Fruit fly (Drosophila melanogaster) whole organism, embryonic: Measurements from ENCODE around the gene CG42554.

Experiments used
- Aef1 ChIP-seq: fragments of 200-800 bp; sonication (Bioruptor generic); IDR thresholded peaks from 3 replicates; pipeline ENCODE4 v1.3.6; 2022; ENCODE audit warnings: missing biosample characterization, missing genetic modification characterization
- B-H1 ChIP-seq: fragments of 200-800 bp; sonication (Bioruptor generic); IDR thresholded peaks from 3 replicates; pipeline ENCODE4 v1.3.6; 2022; ENCODE audit warnings: missing biosample characterization, missing genetic modification characterization
- C15 ChIP-seq: fragments of 200-800 bp; sonication (Bioruptor generic); IDR thresholded peaks from 3 replicates; pipeline ENCODE4 v1.3.6; 2022; ENCODE audit warnings: missing biosample characterization, missing genetic modification characterization
- CG10147 ChIP-seq: fragments of 200-800 bp; sonication (Bioruptor generic); optimal IDR thresholded peaks from 2 replicates; lab custom pipeline; 2019; ENCODE audit warnings: missing biosample characterization, mild to moderate bottlenecking, missing genetic modification characterization, moderate library complexity
- CG1024 ChIP-seq: fragments of 200-800 bp; sonication (Bioruptor generic); IDR thresholded peaks from 2 replicates; pipeline ENCODE4 v1.3.6; 2022; ENCODE audit warnings: missing biosample characterization, missing genetic modification characterization
- CG11695 ChIP-seq: fragments of 200-800 bp; sonication (Bioruptor generic); IDR thresholded peaks from 3 replicates; pipeline ENCODE4 v1.3.6; 2022; ENCODE audit warnings: missing biosample characterization, missing genetic modification characterization
- CG11696 ChIP-seq: fragments of 200-800 bp; sonication (Bioruptor generic); IDR thresholded peaks from 2 replicates; pipeline ENCODE4 v1.3.6; 2022; ENCODE audit warnings: missing biosample characterization, missing genetic modification characterization
- CG12219 ChIP-seq: fragments of 200-800 bp; sonication (Bioruptor generic); optimal IDR thresholded peaks from 3 replicates; lab custom pipeline; 2018; ENCODE audit warnings: missing biosample characterization, mild to moderate bottlenecking, missing genetic modification characterization
- CG12299 ChIP-seq: fragments of 200-800 bp; sonication (Bioruptor generic); optimal IDR thresholded peaks from 2 replicates; lab custom pipeline; 2018; ENCODE audit warnings: missing biosample characterization, mild to moderate bottlenecking, missing genetic modification characterization
- CG16779 ChIP-seq: fragments of 200-800 bp; sonication (Bioruptor generic); IDR thresholded peaks from 2 replicates; pipeline ENCODE4 v1.3.6; 2022; ENCODE audit warnings: missing biosample characterization, missing genetic modification characterization
- CG17568 ChIP-seq: fragments of 200-800 bp; sonication (Bioruptor generic); optimal IDR thresholded peaks from 2 replicates; lab custom pipeline; 2018; ENCODE audit warnings: missing biosample characterization, mild to moderate bottlenecking, missing genetic modification characterization, moderate library complexity
- CG17912 ChIP-seq: fragments of 200-800 bp; sonication (Bioruptor generic); optimal IDR thresholded peaks from 2 replicates; lab custom pipeline; 2018; ENCODE audit warnings: missing biosample characterization, mild to moderate bottlenecking, missing genetic modification characterization
- CG31365 ChIP-seq: fragments of 200-800 bp; sonication (Bioruptor generic); optimal IDR thresholded peaks from 2 replicates; lab custom pipeline; 2018; ENCODE audit warnings: missing biosample characterization, mild to moderate bottlenecking, missing genetic modification characterization
- CG4360 ChIP-seq: fragments of 200-800 bp; sonication (Bioruptor generic); IDR thresholded peaks from 2 replicates; pipeline ENCODE4 v1.3.6; 2022; ENCODE audit warnings: missing biosample characterization, missing genetic modification characterization
- CG4424 ChIP-seq: fragments of 200-800 bp; sonication (Bioruptor generic); optimal IDR thresholded peaks from 3 replicates; lab custom pipeline; 2016; ENCODE audit warnings: missing biosample characterization, missing genetic modification characterization
- CG4617 ChIP-seq: fragments of 200-800 bp; sonication (Bioruptor generic); optimal IDR thresholded peaks from 3 replicates; lab custom pipeline; 2016; ENCODE audit warnings: missing biosample characterization, missing genetic modification characterization, borderline replicate concordance
- CG5180 ChIP-seq: fragments of 200-800 bp; sonication (Bioruptor generic); optimal IDR thresholded peaks from 3 replicates; lab custom pipeline; 2017; ENCODE audit warnings: missing biosample characterization, missing genetic modification characterization, mild to moderate bottlenecking, moderate library complexity, missing genetic modification reagents
- CG6254 ChIP-seq: fragments of 200-800 bp; sonication (Bioruptor generic); optimal IDR thresholded peaks from 3 replicates; lab custom pipeline; 2017; ENCODE audit warnings: mild to moderate bottlenecking, missing biosample characterization, missing genetic modification reagents, missing genetic modification characterization
- CG7357 ChIP-seq: fragments of 200-800 bp; sonication (Bioruptor generic); IDR thresholded peaks from 3 replicates; pipeline ENCODE4 v1.3.6; 2022; ENCODE audit warnings: missing biosample characterization, missing genetic modification characterization
- Chrac-16 ChIP-seq: fragments of 200-800 bp; sonication (Bioruptor generic); optimal IDR thresholded peaks from 3 replicates; lab custom pipeline; 2016; ENCODE audit warnings: missing biosample characterization, missing genetic modification characterization
- Doc2 ChIP-seq: fragments of 200-800 bp; sonication (Bioruptor generic); IDR thresholded peaks from 2 replicates; pipeline ENCODE4 v1.3.6; 2022; ENCODE audit warnings: missing biosample characterization, missing genetic modification characterization
- Ets97D ChIP-seq: fragments of 200-800 bp; sonication (Bioruptor generic); optimal IDR thresholded peaks from 3 replicates; lab custom pipeline; 2016; ENCODE audit warnings: missing biosample characterization, missing genetic modification characterization
- GATAe ChIP-seq: fragments of 200-800 bp; sonication (Bioruptor generic); conservative IDR thresholded peaks from 2 replicates; pipeline ENCODE4 v1.3.6; 2022; ENCODE audit warnings: missing biosample characterization, missing genetic modification characterization
- Hr39 ChIP-seq: fragments of >200 bp; optimal IDR thresholded peaks from 2 replicates; lab custom pipeline; 2017
- Lim3 ChIP-seq: fragments of 200-800 bp; sonication (Bioruptor generic); IDR thresholded peaks from 2 replicates; pipeline ENCODE4 v1.3.6; 2022; ENCODE audit warnings: missing biosample characterization, missing genetic modification characterization
- MTF-1 ChIP-seq: fragments of 200-800 bp; sonication (Bioruptor generic); optimal IDR thresholded peaks from 2 replicates; lab custom pipeline; 2018; ENCODE audit warnings: missing biosample characterization, mild to moderate bottlenecking, missing genetic modification characterization, borderline replicate concordance
- Mes4 ChIP-seq: fragments of 200-800 bp; sonication (Bioruptor generic); optimal IDR thresholded peaks from 2 replicates; lab custom pipeline; 2016; ENCODE audit warnings: missing biosample characterization, missing genetic modification characterization
- Mrtf ChIP-seq: fragments of 200-800 bp; sonication (Bioruptor generic); IDR thresholded peaks from 3 replicates; pipeline ENCODE4 v1.3.6; 2022; ENCODE audit warnings: missing biosample characterization, missing genetic modification characterization
- Myb ChIP-seq: fragments of 200-800 bp; sonication (Bioruptor generic); optimal IDR thresholded peaks from 2 replicates; lab custom pipeline; 2016; ENCODE audit warnings: missing biosample characterization, missing genetic modification characterization
- PHDP ChIP-seq: fragments of 200-800 bp; sonication (Bioruptor generic); optimal IDR thresholded peaks from 3 replicates; lab custom pipeline; 2018; ENCODE audit warnings: missing biosample characterization, mild to moderate bottlenecking, missing genetic modification characterization, moderate library complexity
- Trl ChIP-seq, 3 experiments: fragments of >200 bp in 2 of 3; fragments of 200-800 bp in 1 of 3; sonication (Bioruptor generic) in 1 of 3; optimal IDR thresholded peaks; 2 replicates in 1 of 3; 3 replicates in 2 of 3; lab custom pipeline; 2016 to 2017; ENCODE audit warnings: missing biosample characterization in 1 of 3, missing genetic modification characterization in 1 of 3
- bowl ChIP-seq: fragments of 200-800 bp; sonication (Bioruptor generic); IDR thresholded peaks from 2 replicates; pipeline ENCODE4 v1.3.6; 2022; ENCODE audit warnings: missing biosample characterization, missing genetic modification characterization
- croc ChIP-seq: fragments of 200-800 bp; sonication (Bioruptor generic); conservative IDR thresholded peaks from 3 replicates; pipeline ENCODE4 v1.3.6; 2022; ENCODE audit warnings: missing biosample characterization, missing genetic modification characterization
- dan ChIP-seq: fragments of 200-800 bp; sonication (Bioruptor generic); IDR thresholded peaks from 2 replicates; pipeline ENCODE4 v1.3.6; 2022; ENCODE audit warnings: missing biosample characterization, missing genetic modification characterization
- dpn ChIP-seq, 2 experiments: fragments of 200-800 bp; sonication (Bioruptor generic); optimal IDR thresholded peaks; 3 replicates each; lab custom pipeline; 2016; ENCODE audit warnings: missing biosample characterization in 2 of 2, missing genetic modification characterization in 2 of 2
- hth ChIP-seq: fragments of >200 bp; optimal IDR thresholded peaks from 2 replicates; lab custom pipeline; 2017; ENCODE audit warnings: inconsistent platforms
- ken ChIP-seq: fragments of 200-800 bp; sonication (Bioruptor generic); IDR thresholded peaks from 3 replicates; pipeline ENCODE4 v1.3.6; 2022; ENCODE audit warnings: missing biosample characterization, missing genetic modification characterization
- pan ChIP-seq, 4 experiments: fragments of >200 bp in 3 of 4; fragments of 200-800 bp in 1 of 4; sonication (Bioruptor generic) in 1 of 4; optimal IDR thresholded peaks in 3 of 4; IDR thresholded peaks in 1 of 4; 2 replicates each; pipeline versions ENCODE4 v1.3.6 to Lab custom; 2017 to 2022; ENCODE audit warnings: missing biosample characterization in 2 of 4, missing genetic modification characterization in 2 of 4, mixed read lengths in 1 of 4
- rib ChIP-seq: fragments of 200-800 bp; sonication (Bioruptor generic); IDR thresholded peaks from 2 replicates; pipeline ENCODE4 v1.3.6; 2022; ENCODE audit warnings: missing biosample characterization, missing genetic modification characterization
- salm ChIP-seq: fragments of 200-800 bp; sonication (Bioruptor generic); optimal IDR thresholded peaks from 2 replicates; lab custom pipeline; 2018; ENCODE audit warnings: missing biosample characterization, mild to moderate bottlenecking, missing genetic modification characterization
- scrt ChIP-seq: fragments of 200-800 bp; sonication (Bioruptor generic); optimal IDR thresholded peaks from 2 replicates; lab custom pipeline; 2018; ENCODE audit warnings: missing biosample characterization, mild to moderate bottlenecking, missing genetic modification characterization, moderate library complexity
- sima ChIP-seq: fragments of 200-800 bp; sonication (Bioruptor generic); optimal IDR thresholded peaks from 2 replicates; lab custom pipeline; 2016; ENCODE audit warnings: missing biosample characterization, missing genetic modification characterization
- ssp ChIP-seq: fragments of 200-800 bp; sonication (Bioruptor generic); IDR thresholded peaks from 2 replicates; pipeline ENCODE4 v1.3.6; 2022; ENCODE audit warnings: missing biosample characterization, missing genetic modification characterization
- tna ChIP-seq: fragments of 200-800 bp; sonication (Bioruptor generic); IDR thresholded peaks from 2 replicates; pipeline ENCODE4 v1.3.6; 2022; ENCODE audit warnings: missing biosample characterization, missing genetic modification characterization; ENCODE audit not compliant: partially characterized antibody

CG42554 gene

dm6 chr3L:802700-803273 is 32.7 kb upstream of the CG42554 start (continued):
- TF ChIP-seq Lim3 (GFP tag; lab: Robert Waterston, UW) (peak; percentile 58), GATAe (no peak), CG4424 (peak; percentile 77), CG16779 (GFP tag; lab: Robert Waterston, UW) (peak; percentile 88), ssp (GFP tag; lab: Robert Waterston, UW) (peak; percentile 80), scrt (GFP tag; lab: Kevin White, UChicago) (peak; percentile 88), MTF-1 (GFP tag; lab: Kevin White, UChicago) (peak; percentile 67), salm (tag; lab: Kevin White, UChicago) (peak; percentile 62), CG4617 (GFP tag; lab: Kevin White, UChicago) (peak; percentile 59), tna (no peak), sima (GFP tag; lab: Kevin White, UChicago) (peak; percentile 52), hth (lab: Kevin White, UChicago) (no peak), CG1024 (GFP tag; lab: Robert Waterston, UW) (peak; percentile 88), Mes4 (GFP tag; lab: Kevin White, UChicago) (peak; percentile 74), CG11696 (GFP tag; lab: Robert Waterston, UW) (peak; percentile 78), CG7357 (peak; percentile 76), B-H1 (GFP tag; lab: Robert Waterston, UW) (peak; percentile 89), CG10147 (GFP tag; lab: Kevin White, UChicago) (peak; percentile 80), dpn (GFP tag; optimal IDR thresholded peaks at IDR 0.05; lab: Kevin White, UChicago) (peak; percentile 91 to 93), Trl (optimal IDR thresholded peaks at IDR 0.05; lab: Kevin White, UChicago) (no peak), Trl (GFP tag; optimal IDR thresholded peaks at IDR 0.05; lab: Kevin White, UChicago) (peak; percentile 87), CG17568 (GFP tag; lab: Kevin White, UChicago) (peak; percentile 72), CG12299 (tag; lab: Kevin White, UChicago) (peak; percentile 87), Doc2 (0 out of 2 replicates have a peak, but pooled peaks have one; percentile 30), Myb (GFP tag; lab: Kevin White, UChicago) (peak; percentile 78), ken (peak; percentile 92), CG12219 (GFP tag; lab: Kevin White, UChicago) (peak; percentile 89), bowl (GFP tag; lab: Robert Waterston, UW) (peak; percentile 74), pan (optimal IDR thresholded peaks at IDR 0.05; lab: Kevin White, UChicago) (no peak), pan (GFP tag; optimal IDR thresholded peaks at IDR 0.05 in 1 of 2, IDR thresholded peaks at IDR 0.05 in 1 of 2) (peak in 1 of 2 experiments; percentile 92), PHDP (tag; lab: Kevin White, UChicago) (peak; percentile 87), dan (peak; percentile 80; the same call in 1 of the 2 replicates), Aef1 (GFP tag; lab: Robert Waterston, UW) (peak; percentile 90), rib (GFP tag; lab: Robert Waterston, UW) (peak; percentile 89), CG17912 (GFP tag; lab: Kevin White, UChicago) (peak; percentile 77), Hr39 (lab: Kevin White, UChicago) (no peak), Ets97D (GFP tag; lab: Kevin White, UChicago) (peak; percentile 50), C15 (GFP tag; lab: Robert Waterston, UW) (peak; percentile 82), Mrtf (peak; percentile 89), CG6254 (GFP tag; lab: Kevin White, UChicago) (peak; percentile 19), CG4360 (GFP tag; lab: Robert Waterston, UW) (peak; percentile 71), CG31365 (peak; percentile 68), CG5180 (GFP tag; lab: Kevin White, UChicago) (peak; percentile 60), CG11695 (GFP tag; lab: Robert Waterston, UW) (peak; percentile 92), Chrac-16 (GFP tag; lab: Kevin White, UChicago) (peak; percentile 84), croc (peak; percentile 81)
- TF ChIP-seq, all 482 proteins: peak for 413
